Fruit fly (Drosophila melanogaster): ENCODE measurements around the gene Imp.

The Imp gene

DNA sequence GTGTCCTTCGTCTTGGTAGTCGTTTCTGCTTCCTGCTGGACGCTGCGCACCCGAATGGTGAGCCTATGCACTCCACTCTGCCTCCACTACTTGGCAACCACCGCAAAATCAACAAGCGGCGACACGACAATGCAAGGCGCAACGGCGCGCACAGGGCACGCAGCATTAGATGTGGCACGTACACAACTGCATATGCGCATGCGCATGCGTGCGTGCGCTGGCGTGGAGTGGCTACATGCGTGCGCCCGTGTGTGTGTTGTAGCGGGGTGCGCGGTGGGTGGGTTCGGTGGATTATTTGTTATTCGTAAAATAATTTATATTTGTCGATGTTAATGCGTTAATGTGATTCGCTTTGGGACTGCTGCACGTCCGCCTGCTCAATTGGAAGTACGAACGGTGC is 11.6 kb upstream of the Imp start:
- TF ChIP-seq CG17801 (GFP tag; optimal IDR thresholded peaks at IDR 0.05; ENCODE audit: partially characterized antibody): no peak

DNA sequence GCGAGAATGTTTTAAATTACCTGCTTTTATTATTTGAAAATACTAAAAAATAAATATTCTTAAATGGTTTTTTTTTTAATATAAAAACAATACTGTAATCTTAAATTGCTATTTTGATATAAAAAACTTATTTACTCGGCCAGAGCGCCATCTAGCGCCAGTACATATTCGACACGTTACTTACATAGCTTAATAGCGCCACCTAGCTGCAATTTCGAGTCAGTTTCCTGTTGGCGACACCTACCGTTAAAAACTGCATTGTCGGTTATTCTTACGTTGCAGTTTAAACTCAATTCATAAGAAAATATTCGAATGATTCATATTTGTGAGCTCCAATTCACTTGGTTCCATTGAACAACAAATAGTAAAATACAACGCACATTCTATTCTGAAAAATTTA is 8.3 kb upstream of the Imp start:
- peak; percentile 21 for TF ChIP-seq CG17801 (GFP tag; optimal IDR thresholded peaks at IDR 0.05; ENCODE audit: partially characterized antibody)

DNA sequence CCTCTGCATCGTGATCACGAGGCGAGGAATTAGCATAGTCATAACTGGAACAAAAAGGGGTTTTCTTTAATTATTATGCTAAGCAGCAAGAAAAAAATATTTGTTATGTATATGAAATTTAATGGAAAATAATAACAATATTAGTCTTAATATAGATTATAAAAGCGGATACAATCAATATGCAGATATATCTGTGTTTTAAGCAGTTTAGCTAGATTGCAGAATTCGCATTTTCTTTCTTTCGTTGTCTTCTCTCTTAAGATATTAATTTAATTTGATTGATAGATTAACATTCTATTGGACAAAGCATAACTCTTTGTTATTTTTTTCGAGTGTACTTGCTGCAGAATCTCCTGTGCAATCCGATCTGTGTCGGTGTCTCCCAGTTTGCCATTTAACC is 3.2 kb upstream of the Imp start:
- TF ChIP-seq CG17801 (GFP tag; optimal IDR thresholded peaks at IDR 0.05; ENCODE audit: partially characterized antibody): no peak

DNA sequence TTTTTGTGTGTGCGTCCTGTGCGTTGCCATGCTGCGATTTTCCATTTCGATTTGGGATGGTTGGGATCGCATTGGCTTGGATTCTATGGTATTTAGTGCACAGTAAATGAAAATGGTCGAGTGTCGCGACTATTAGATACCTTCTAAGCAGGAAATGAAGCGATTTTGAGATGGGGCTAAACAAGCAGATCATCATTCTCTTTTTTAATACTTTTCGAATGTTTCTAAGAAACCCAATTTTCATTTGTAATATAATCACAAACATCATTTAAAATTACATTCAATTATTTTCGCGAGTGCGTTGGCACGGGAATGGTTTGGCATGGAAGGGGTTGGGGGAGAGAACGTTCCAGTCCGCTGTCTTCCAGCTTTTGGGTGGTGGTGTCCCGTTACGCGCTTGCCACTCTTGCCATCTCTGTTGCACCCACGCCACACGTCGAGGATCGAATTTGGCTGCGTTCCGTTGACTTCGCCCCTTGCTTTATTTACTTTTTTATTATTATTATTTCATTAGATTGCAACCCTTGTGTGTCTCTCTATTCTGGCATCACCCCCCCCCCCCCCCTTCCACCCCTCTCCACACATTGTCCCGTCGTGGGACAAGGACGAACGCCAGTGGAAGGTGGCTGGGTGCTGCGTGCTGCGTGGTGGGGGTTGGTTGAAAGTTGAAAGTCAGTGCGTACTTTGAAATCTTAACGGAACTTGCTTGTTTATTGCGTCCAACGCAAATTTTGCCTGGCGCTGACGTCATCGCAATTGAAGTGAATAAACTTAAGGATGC is 1.5 kb upstream of the Imp start:
- no peak for TF ChIP-seq CG17801 (GFP tag; optimal IDR thresholded peaks at IDR 0.05; ENCODE audit: partially characterized antibody)

DNA sequence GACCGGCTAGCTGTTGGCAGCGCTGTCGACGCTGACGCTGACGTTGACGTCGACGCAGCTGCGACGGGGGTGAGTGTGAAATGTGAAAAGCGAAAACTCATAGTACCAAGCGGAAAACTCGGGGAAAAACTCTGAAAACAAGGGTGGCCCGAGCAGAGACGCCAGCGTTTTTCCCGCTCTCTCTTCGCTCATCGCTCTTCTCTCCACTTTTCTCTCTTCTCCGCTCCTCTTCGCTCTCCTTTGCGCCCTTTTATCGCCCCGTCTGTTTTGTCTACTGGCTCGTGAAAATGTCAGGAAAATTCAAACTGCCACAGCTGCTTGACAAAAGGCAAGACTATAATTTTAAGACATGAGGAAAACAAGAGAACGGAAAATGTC is 647 bp downstream of the Imp start:
- no peak for TF ChIP-seq CG17801 (GFP tag; optimal IDR thresholded peaks at IDR 0.05; ENCODE audit: partially characterized antibody)

dm6 chrX:10822678-10823440 is 1.2 kb downstream of the Imp start:
- TF ChIP-seq CG17801 (GFP tag; optimal IDR thresholded peaks at IDR 0.05; ENCODE audit: partially characterized antibody): no peak

DNA sequence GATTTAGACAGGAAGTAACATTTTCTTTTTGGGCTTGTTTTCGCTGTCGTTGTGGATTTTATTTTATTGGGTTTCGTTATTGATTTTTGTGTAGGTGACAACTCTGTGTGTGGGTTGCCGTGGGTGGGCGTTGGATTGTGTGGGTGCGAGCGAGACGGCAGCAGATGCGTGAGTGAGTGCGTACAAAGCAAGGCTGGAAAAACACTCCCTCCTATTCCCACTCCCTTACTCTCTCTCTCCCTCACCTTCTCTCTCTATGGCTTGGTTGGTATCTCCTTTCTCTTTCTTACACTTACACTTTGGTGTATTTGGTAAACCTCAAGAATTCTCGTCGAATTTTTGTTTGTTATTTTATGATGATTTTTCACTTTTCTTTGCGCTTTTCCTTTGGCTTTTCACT is 2.0 kb downstream of the Imp start:
- TF ChIP-seq CG17801 (GFP tag; optimal IDR thresholded peaks at IDR 0.05; ENCODE audit: partially characterized antibody): no peak

dm6 chrX:10820741-10821140 is 3.3 kb downstream of the Imp start:
- TF ChIP-seq CG17801 (GFP tag; optimal IDR thresholded peaks at IDR 0.05; ENCODE audit: partially characterized antibody): no peak

dm6 chrX:10816856-10817255 is 7.2 kb downstream of the Imp start:
- TF ChIP-seq CG17801 (GFP tag; optimal IDR thresholded peaks at IDR 0.05; ENCODE audit: partially characterized antibody): no peak

dm6 chrX:10815511-10816080 is 8.5 kb downstream of the Imp start:
- peak; percentile 40 for TF ChIP-seq CG17801 (GFP tag; optimal IDR thresholded peaks at IDR 0.05; ENCODE audit: partially characterized antibody)

DNA sequence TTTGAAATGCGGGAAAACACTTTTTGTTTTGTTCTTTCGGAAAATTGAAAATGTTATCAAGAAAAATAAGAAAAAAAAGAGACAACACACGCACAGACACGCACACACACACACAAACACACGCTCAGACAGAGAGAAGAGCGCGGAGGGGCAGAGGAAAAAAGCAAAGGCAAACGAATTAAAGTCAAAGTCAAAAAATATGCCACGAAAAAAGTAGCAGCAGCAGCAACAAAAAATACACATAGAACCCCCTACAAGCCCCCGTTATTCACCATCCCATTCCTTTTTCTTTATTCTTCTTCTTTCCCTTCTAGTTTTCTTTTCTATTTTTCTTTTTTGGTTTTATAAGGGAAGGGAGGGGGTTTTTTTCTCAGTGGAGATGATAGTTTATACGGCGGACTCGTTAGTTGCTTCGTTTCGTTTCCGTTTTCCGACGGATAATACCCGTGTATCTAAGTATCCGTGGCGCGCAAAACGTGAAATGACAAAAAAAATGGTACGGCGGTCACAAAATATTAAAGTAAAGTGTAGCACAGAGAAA is 9.2 kb downstream of the Imp start:
- TF ChIP-seq CG17801 (GFP tag; optimal IDR thresholded peaks at IDR 0.05; ENCODE audit: partially characterized antibody): no peak

dm6 chrX:10814113-10814512 is 10.0 kb downstream of the Imp start:
- TF ChIP-seq CG17801 (GFP tag; optimal IDR thresholded peaks at IDR 0.05; ENCODE audit: partially characterized antibody): no peak

dm6 chrX:10808684-10809083 is 15.4 kb downstream of the Imp start:
- TF ChIP-seq CG17801 (GFP tag; optimal IDR thresholded peaks at IDR 0.05; ENCODE audit: partially characterized antibody): no peak

DNA sequence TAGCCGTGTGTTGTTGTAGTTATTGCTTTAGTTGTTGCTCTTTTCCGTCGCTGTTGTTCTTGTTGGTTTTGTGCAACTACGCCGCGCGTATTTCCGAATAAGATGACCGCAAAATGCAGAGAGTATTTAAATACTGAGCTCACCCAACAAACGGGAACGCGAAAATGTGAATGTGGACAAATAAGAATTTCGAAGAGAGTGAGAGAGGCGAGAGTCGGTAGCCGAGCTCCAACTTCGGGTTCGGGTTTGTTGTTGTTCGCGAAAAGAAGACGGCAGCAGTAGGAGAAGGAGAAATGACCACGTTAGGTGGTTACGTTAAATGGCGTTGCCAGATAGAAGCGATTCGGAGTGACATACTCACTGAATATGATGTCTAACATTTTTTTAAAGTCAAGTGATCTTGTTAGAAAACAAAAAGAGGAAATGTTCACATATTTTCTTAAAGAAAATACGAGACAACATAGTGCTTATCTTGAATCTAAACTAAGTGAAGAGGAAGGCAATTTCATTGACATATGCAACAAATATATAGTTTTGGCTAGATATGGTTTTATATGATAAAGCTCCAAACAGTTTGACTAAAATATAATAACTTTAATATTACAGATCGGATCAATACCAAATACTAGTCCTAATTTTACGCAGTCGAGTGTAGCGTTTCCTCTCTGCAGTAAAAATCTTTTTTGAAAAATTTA is 17.2 kb downstream of the Imp start:
- TF ChIP-seq CG17801 (GFP tag; optimal IDR thresholded peaks at IDR 0.05; ENCODE audit: partially characterized antibody): peak; percentile 67

DNA sequence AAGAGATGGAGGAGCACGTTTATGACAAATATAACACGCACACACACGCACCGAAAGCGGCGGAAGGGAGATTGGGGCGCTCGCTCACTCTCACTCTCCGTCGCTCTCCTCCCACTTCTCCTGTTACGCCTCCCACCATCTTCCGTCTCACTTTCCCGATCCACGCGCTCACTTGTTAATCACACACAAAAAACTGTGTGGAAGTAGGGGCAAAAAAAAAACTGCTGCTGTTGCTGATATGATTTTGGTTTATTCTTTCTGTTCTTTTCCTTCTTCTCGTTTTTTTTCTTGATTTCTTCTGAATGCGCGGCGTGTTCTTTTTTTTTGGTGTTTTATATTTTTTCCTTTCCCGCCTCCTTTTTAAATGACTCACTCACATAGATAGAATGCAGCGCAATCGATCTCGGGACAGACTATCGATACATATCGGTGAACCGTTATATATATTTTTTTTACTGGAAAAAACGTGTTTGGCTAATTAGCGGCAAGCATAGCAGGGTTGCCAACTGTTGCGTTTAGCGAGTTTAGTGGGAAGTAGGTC is 18.4 kb downstream of the Imp start:
- peak; percentile 78 for TF ChIP-seq CG17801 (GFP tag; optimal IDR thresholded peaks at IDR 0.05; ENCODE audit: partially characterized antibody)

Measured in ovary, adult (tissue).